Worm (Caenorhabditis elegans): ENCODE results near the gene let-653.
A peak's percentile ranks its signal among the peaks of the same experiment; 100 is the strongest.

ce11 chrIV:11871083-11871482 is 14.3 kb upstream of the let-653 start:
- no peak for TF ChIP-seq nhr-12 (tag; optimal IDR thresholded peaks at IDR 0.05)
- no peak for TF ChIP-seq ceh-82 (tag; optimal IDR thresholded peaks at IDR 0.05)
- TF ChIP-seq unc-55 (GFP tag; optimal IDR thresholded peaks at IDR 0.05) = peak; percentile 50
- TF ChIP-seq ama-1 (optimal IDR thresholded peaks at IDR 0.05) = no peak
- TF ChIP-seq nhr-23 (tag; optimal IDR thresholded peaks at IDR 0.05) = no peak
- no peak for TF ChIP-seq unc-39 (tag; optimal IDR thresholded peaks at IDR 0.05)
- TF ChIP-seq Y55F3AM.14 (GFP tag; optimal IDR thresholded peaks at IDR 0.05) = no peak
- no peak for TF ChIP-seq nhr-11 (tag; optimal IDR thresholded peaks at IDR 0.05)
- TF ChIP-seq R02D3.7 (tag; optimal IDR thresholded peaks at IDR 0.05) = no peak
- TF ChIP-seq ceh-16 (tag; optimal IDR thresholded peaks at IDR 0.05) = no peak

Measured in whole organism, L2 larva.